Worm (Caenorhabditis elegans) whole organism, late embryonic: ENCODE measurements around the gene sre-5.

Experiments used
- T23F11.4 ChIP-seq: fragments of 200-800 bp; sonication (Bioruptor generic); optimal IDR thresholded peaks from 2 replicates; lab custom pipeline; 2018; ENCODE audit warnings: mild to moderate bottlenecking, missing genetic modification characterization, missing compliant biosample characterization
- ahr-1 ChIP-seq: sonication (generic microtip); optimal IDR thresholded peaks from 2 replicates; lab custom pipeline; 2016; ENCODE audit warnings: missing genetic modification characterization, missing compliant biosample characterization
- ceh-31 ChIP-seq: sonication (generic microtip); optimal IDR thresholded peaks from 2 replicates; lab custom pipeline; 2016; ENCODE audit warnings: missing genetic modification characterization, missing compliant biosample characterization
- ceh-9 ChIP-seq: sonication (generic microtip); optimal IDR thresholded peaks from 2 replicates; lab custom pipeline; 2016; ENCODE audit warnings: mild to moderate bottlenecking, missing genetic modification characterization, inconsistent platforms, missing compliant biosample characterization
- dmd-4 ChIP-seq: sonication (generic microtip); optimal IDR thresholded peaks from 2 replicates; lab custom pipeline; 2016; ENCODE audit warnings: borderline replicate concordance, missing genetic modification characterization, missing compliant biosample characterization
- dve-1 ChIP-seq: sonication (generic microtip); optimal IDR thresholded peaks from 2 replicates; lab custom pipeline; 2017; ENCODE audit warnings: antibody characterized with exemption, mild to moderate bottlenecking, missing genetic modification characterization, missing compliant biosample characterization
- ets-4 ChIP-seq: sonication (generic microtip); optimal IDR thresholded peaks from 2 replicates; lab custom pipeline; 2016; ENCODE audit warnings: missing genetic modification characterization, missing compliant biosample characterization
- fkh-10 ChIP-seq: fragments of 150-350 bp; optimal IDR thresholded peaks from 2 replicates; lab custom pipeline; 2014; ENCODE audit warnings: missing biosample characterization, missing genetic modification reagents, missing genetic modification characterization
- nhr-11 ChIP-seq: fragments of 150-350 bp; optimal IDR thresholded peaks from 2 replicates; lab custom pipeline; 2014; ENCODE audit warnings: missing biosample characterization, missing genetic modification characterization
- pha-4 ChIP-seq: fragments of 150-350 bp; optimal IDR thresholded peaks from 2 replicates; lab custom pipeline; 2018; ENCODE audit warnings: missing biosample characterization, missing genetic modification reagents, missing genetic modification characterization
- pqm-1 ChIP-seq: sonication (generic microtip); optimal IDR thresholded peaks from 2 replicates; lab custom pipeline; 2016; ENCODE audit warnings: missing genetic modification characterization, missing compliant biosample characterization
- tbx-2 ChIP-seq: sonication (generic microtip); optimal IDR thresholded peaks from 2 replicates; lab custom pipeline; 2016; ENCODE audit warnings: missing genetic modification characterization, missing compliant biosample characterization
- unc-86 ChIP-seq: sonication (generic microtip); optimal IDR thresholded peaks from 2 replicates; lab custom pipeline; 2016; ENCODE audit warnings: missing genetic modification characterization, missing compliant biosample characterization

DNA sequence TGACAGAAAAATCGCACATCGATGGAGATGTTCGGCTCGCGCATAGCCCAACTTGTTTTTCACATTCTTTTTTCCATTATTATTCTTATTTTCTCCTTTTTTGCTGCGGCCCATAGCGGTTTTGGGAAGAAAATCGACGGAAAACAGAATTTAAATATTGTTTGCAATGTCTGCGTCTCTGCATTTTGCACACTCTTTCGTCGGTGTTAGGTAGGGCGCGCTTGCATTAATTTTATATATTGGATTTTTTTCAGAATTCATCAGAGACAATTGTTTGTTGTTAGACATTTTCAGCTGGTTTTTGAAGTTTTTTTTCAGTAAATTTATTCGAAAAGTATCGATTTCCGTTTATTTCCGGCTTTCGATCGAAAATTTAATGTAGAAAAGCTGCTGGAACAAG lies 34.1 kb downstream of the sre-5 start, which contains the start of gene Y37E11B.6:
- TF ChIP-seq ceh-31 (tag; lab: Kevin White, UChicago): no peak
- no peak for TF ChIP-seq pha-4 (tag; lab: Kevin White, UChicago)
- TF ChIP-seq tbx-2: no peak
- TF ChIP-seq fkh-10 (GFP tag; lab: Kevin White, UChicago): no peak
- TF ChIP-seq ets-4 (tag; lab: Kevin White, UChicago): no peak
- no peak for TF ChIP-seq ahr-1 (tag; lab: Kevin White, UChicago)
- no peak for TF ChIP-seq unc-86 (tag; lab: Kevin White, UChicago)
- TF ChIP-seq dve-1 (tag; lab: Kevin White, UChicago): no peak
- no peak for TF ChIP-seq ceh-9 (tag; lab: Kevin White, UChicago)
- no peak for TF ChIP-seq nhr-11 (tag; lab: Kevin White, UChicago)
- no peak for TF ChIP-seq T23F11.4 (GFP tag; lab: Kevin White, UChicago)
- TF ChIP-seq dmd-4 (tag; lab: Kevin White, UChicago): no peak
- TF ChIP-seq pqm-1 (tag; lab: Kevin White, UChicago): no peak
